Worm (Caenorhabditis elegans): Measurements from ENCODE around the gene smgl-2.

- TF ChIP-seq ztf-4 (tag; optimal IDR thresholded peaks at IDR 0.05) (no peak), aly-2 (tag; optimal IDR thresholded peaks at IDR 0.05) (no peak), mep-1 (tag; optimal IDR thresholded peaks at IDR 0.05) (no peak), ama-1 (optimal IDR thresholded peaks at IDR 0.05) (no peak), blmp-1 (tag; optimal IDR thresholded peaks at IDR 0.05) (no peak), elt-3 (tag; optimal IDR thresholded peaks at IDR 0.05) (no peak), nhr-11 (tag; optimal IDR thresholded peaks at IDR 0.05) (no peak)
These were observed 15.2 kb upstream of the smgl-2 start for ce11 chrIV:3710737-3711136.

Measured in whole organism, L1 larva.